Worm (Caenorhabditis elegans) whole organism, mixed stage, embryonic: Measurements from ENCODE around the gene lip-1.

Experiments used
- M03D4.4 ChIP-seq: sonication (generic microtip); optimal IDR thresholded peaks from 2 replicates; lab custom pipeline; 2017; ENCODE audit warnings: mild to moderate bottlenecking, missing genetic modification characterization, missing compliant biosample characterization
- ces-1 ChIP-seq: fragments of 150-350 bp; optimal IDR thresholded peaks from 2 replicates; lab custom pipeline; 2014; ENCODE audit warnings: missing biosample characterization, missing genetic modification reagents, missing genetic modification characterization
- cnd-1 ChIP-seq: fragments of 200-800 bp; sonication (Bioruptor generic); optimal IDR thresholded peaks from 2 replicates; lab custom pipeline; 2018; ENCODE audit warnings: mild to moderate bottlenecking, missing genetic modification characterization, missing compliant biosample characterization
- elt-1 ChIP-seq: sonication (generic microtip); optimal IDR thresholded peaks from 2 replicates; lab custom pipeline; 2017; ENCODE audit warnings: missing genetic modification characterization, mild to moderate bottlenecking, missing compliant biosample characterization, antibody characterized with exemption, moderate library complexity, borderline replicate concordance; ENCODE audit not compliant: insufficient read depth
- lin-13 ChIP-seq: fragments of 150-350 bp; optimal IDR thresholded peaks from 2 replicates; lab custom pipeline; 2014; ENCODE audit warnings: missing biosample characterization, missing genetic modification characterization
- nhr-12 ChIP-seq: fragments of 150-350 bp; optimal IDR thresholded peaks from 2 replicates; lab custom pipeline; 2014; ENCODE audit warnings: missing biosample characterization, missing genetic modification characterization
- nhr-237 ChIP-seq: fragments of 150-350 bp; optimal IDR thresholded peaks from 2 replicates; lab custom pipeline; 2014; ENCODE audit warnings: missing biosample characterization, missing genetic modification characterization
- nhr-28 ChIP-seq: fragments of 150-350 bp; optimal IDR thresholded peaks from 2 replicates; lab custom pipeline; 2014; ENCODE audit warnings: missing biosample characterization, missing genetic modification characterization
- nhr-76 ChIP-seq: sonication (generic microtip); optimal IDR thresholded peaks from 2 replicates; lab custom pipeline; 2017; ENCODE audit warnings: missing biosample characterization, missing genetic modification characterization
- pha-4 ChIP-seq: fragments of 150-350 bp; optimal IDR thresholded peaks from 2 replicates; lab custom pipeline; 2018; ENCODE audit warnings: missing biosample characterization, missing genetic modification reagents, missing genetic modification characterization
- snpc-4 ChIP-seq: fragments of 150-350 bp; optimal IDR thresholded peaks from 2 replicates; lab custom pipeline; 2014; ENCODE audit warnings: missing biosample characterization, missing genetic modification characterization

ce11 chrIV:6867791-6868190 lies 25.0 kb downstream of the lip-1 start, which contains the start of gene srx-20:
- no peak for TF ChIP-seq nhr-76 (tag; lab: Kevin White, UChicago)
- TF ChIP-seq cnd-1 (tag; lab: Kevin White, UChicago) = no peak
- no peak for TF ChIP-seq elt-1 (tag; lab: Kevin White, UChicago)
- no peak for TF ChIP-seq ces-1 (GFP tag; lab: Kevin White, UChicago)
- no peak for TF ChIP-seq pha-4 (tag; lab: Kevin White, UChicago)
- TF ChIP-seq M03D4.4 (tag; lab: Kevin White, UChicago) = no peak
- TF ChIP-seq nhr-28 = no peak
- TF ChIP-seq nhr-12 (tag; lab: Kevin White, UChicago) = no peak
- TF ChIP-seq nhr-237 (tag; lab: Kevin White, UChicago) = no peak
- TF ChIP-seq snpc-4 (tag; lab: Kevin White, UChicago) = no peak
- TF ChIP-seq lin-13 = no peak
